Worm (Caenorhabditis elegans): ENCODE data around the gene ZC477.4.

DNA sequence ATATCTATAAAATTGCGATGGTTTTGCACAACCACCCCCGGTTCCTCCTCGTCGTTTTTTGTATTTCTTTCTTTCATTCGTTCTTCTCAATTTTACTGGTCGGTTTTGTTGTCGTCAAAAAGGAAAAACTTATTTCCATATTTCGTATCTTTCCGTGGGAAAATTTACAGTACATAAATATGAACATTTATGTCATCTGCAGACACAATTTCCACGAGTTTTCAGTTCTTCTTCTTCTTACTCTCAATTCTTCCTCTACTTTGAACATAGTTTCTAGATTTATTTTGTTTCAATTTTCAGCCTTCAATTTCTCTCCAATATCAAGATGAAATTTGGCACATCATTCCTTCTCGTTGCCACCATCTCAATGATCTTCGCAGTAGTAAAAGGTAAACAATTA is 17.4 kb downstream of the ZC477.4 start, which contains the start of gene Y43B11AR.1:
- TF ChIP-seq lsy-2 (tag; optimal IDR thresholded peaks at IDR 0.05) (no peak), nhr-28 (tag; optimal IDR thresholded peaks at IDR 0.05) (no peak), nhr-12 (tag; optimal IDR thresholded peaks at IDR 0.05) (no peak)

Data from whole organism, mixed stage, embryonic.